ENCODE assay signal across 2 fruit fly cellular contexts in the genomic region with DNA sequence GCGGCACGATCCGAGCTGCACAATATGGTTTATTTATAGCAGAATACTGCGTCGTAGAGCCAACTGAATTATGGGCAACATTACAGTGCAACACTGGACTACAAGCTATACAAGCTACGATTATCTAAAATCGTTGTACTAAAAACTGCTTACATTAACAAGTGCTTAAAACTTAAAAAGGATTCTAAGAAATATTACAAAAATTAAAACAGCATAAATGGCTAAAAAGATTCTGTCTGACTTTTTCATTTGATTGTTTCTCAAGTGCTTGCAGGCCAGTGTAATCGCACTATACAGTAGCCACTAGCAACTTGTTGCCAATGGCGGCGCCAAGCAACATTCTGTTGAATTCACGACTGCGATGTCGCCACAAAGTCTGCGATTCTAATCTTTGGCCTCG.
TF ChIP-seq lines count a peak whose summit lies in the region.

No protein-coding gene starts in this region.

TF ChIP-seq in whole organism, embryonic, 481 proteins besides CTCF, POLR2A, EP300 and RAD21 (continued from another document and continues in another):
- peak; percentile 23 for TF ChIP-seq Jarid2 (GFP tag; optimal IDR thresholded peaks at IDR 0.05; lab: Kevin White, UChicago)
- peak; percentile 0 for TF ChIP-seq Sry-δ (GFP tag; optimal IDR thresholded peaks at IDR 0.05; lab: Kevin White, UChicago)
- TF ChIP-seq CG1792 (GFP tag; optimal IDR thresholded peaks at IDR 0.05; lab: Kevin White, UChicago) = peak; percentile 19
- peak; percentile 76 for TF ChIP-seq Spps (tag; optimal IDR thresholded peaks at IDR 0.05; lab: Kevin White, UChicago)
- TF ChIP-seq Doc3 (GFP tag; IDR thresholded peaks at IDR 0.05; lab: Robert Waterston, UW; ENCODE audit: partially characterized antibody) = no peak
- peak; percentile 41 for TF ChIP-seq Deaf1 (tag; optimal IDR thresholded peaks at IDR 0.05; lab: Kevin White, UChicago)
- peak; percentile 89 for TF ChIP-seq stc (GFP tag; IDR thresholded peaks at IDR 0.05; lab: Robert Waterston, UW)
- TF ChIP-seq zen (tag; optimal IDR thresholded peaks at IDR 0.05; lab: Kevin White, UChicago) = peak; percentile 34
- TF ChIP-seq Pdp1 (GFP tag; optimal IDR thresholded peaks at IDR 0.05; lab: Kevin White, UChicago) = peak; percentile 32 to 67
- TF ChIP-seq CG2116 (GFP tag; optimal IDR thresholded peaks at IDR 0.05; lab: Kevin White, UChicago) = peak; percentile 38
- peak; percentile 15 for TF ChIP-seq tup (GFP tag; optimal IDR thresholded peaks at IDR 0.05; lab: Kevin White, UChicago)
- TF ChIP-seq NC2α (GFP tag; optimal IDR thresholded peaks at IDR 0.05; lab: Kevin White, UChicago) = no peak
- TF ChIP-seq CG10267 (tag; optimal IDR thresholded peaks at IDR 0.05; lab: Kevin White, UChicago) = peak; percentile 73
- TF ChIP-seq CG11085 (GFP tag; IDR thresholded peaks at IDR 0.05; lab: Robert Waterston, UW) = peak; percentile 32; the same call in 1 of the 2 replicates
- TF ChIP-seq CG17359 (tag; optimal IDR thresholded peaks at IDR 0.05; lab: Kevin White, UChicago) = peak; percentile 82
- TF ChIP-seq pan (optimal IDR thresholded peaks at IDR 0.05; lab: Kevin White, UChicago) = no peak
- TF ChIP-seq pan (GFP tag; optimal IDR thresholded peaks at IDR 0.05 in 1 of 2, IDR thresholded peaks at IDR 0.05 in 1 of 2) = peak in 1 of 2 experiments; percentile 90
- TF ChIP-seq NK7.1 (GFP tag; optimal IDR thresholded peaks at IDR 0.05; lab: Kevin White, UChicago) = peak; percentile 37
- TF ChIP-seq CG10979 (tag; optimal IDR thresholded peaks at IDR 0.05; lab: Kevin White, UChicago) = peak; percentile 87
- TF ChIP-seq CG10654 (GFP tag; optimal IDR thresholded peaks at IDR 0.05; lab: Kevin White, UChicago) = peak; percentile 45
- no peak for TF ChIP-seq CG7745 (tag; optimal IDR thresholded peaks at IDR 0.05; lab: Kevin White, UChicago)
- TF ChIP-seq dmrt11E (tag; optimal IDR thresholded peaks at IDR 0.05; lab: Kevin White, UChicago) = peak; percentile 74
- TF ChIP-seq CG14860 (GFP tag; IDR thresholded peaks at IDR 0.05; lab: Robert Waterston, UW; ENCODE audit: partially characterized antibody) = no peak
- peak; percentile 66 for TF ChIP-seq CG8924 (tag; optimal IDR thresholded peaks at IDR 0.05; lab: Kevin White, UChicago)
- peak; percentile 74 for TF ChIP-seq grau (tag; optimal IDR thresholded peaks at IDR 0.05; lab: Kevin White, UChicago)
- peak; percentile 4 for TF ChIP-seq CG6654 (GFP tag; optimal IDR thresholded peaks at IDR 0.05; lab: Kevin White, UChicago)
- peak; percentile 72 for TF ChIP-seq CG3407 (GFP tag; optimal IDR thresholded peaks at IDR 0.05; lab: Kevin White, UChicago)
- peak; percentile 38 for TF ChIP-seq CG15011 (GFP tag; optimal IDR thresholded peaks at IDR 0.05; lab: Kevin White, UChicago)
- TF ChIP-seq vfl (GFP tag; optimal IDR thresholded peaks at IDR 0.05; lab: Kevin White, UChicago) = no peak
- peak; percentile 64 for TF ChIP-seq CG7556 (GFP tag; optimal IDR thresholded peaks at IDR 0.05; lab: Kevin White, UChicago)
- peak; percentile 82 for TF ChIP-seq E2f1 (GFP tag; IDR thresholded peaks at IDR 0.05; lab: Robert Waterston, UW)
- peak; percentile 71 for TF ChIP-seq CG4820 (GFP tag; optimal IDR thresholded peaks at IDR 0.05; lab: Kevin White, UChicago)
- no peak for TF ChIP-seq psq (GFP tag; optimal IDR thresholded peaks at IDR 0.05; lab: Kevin White, UChicago)
- peak; percentile 67; the same call in 1 of the 2 replicates for TF ChIP-seq E2f2 (GFP tag; IDR thresholded peaks at IDR 0.05; lab: Robert Waterston, UW)
- TF ChIP-seq CG9876 (GFP tag; optimal IDR thresholded peaks at IDR 0.05; lab: Kevin White, UChicago) = no peak
- peak; percentile 59 for TF ChIP-seq CG18476 (GFP tag; optimal IDR thresholded peaks at IDR 0.05; lab: Kevin White, UChicago)
- TF ChIP-seq ab (GFP tag; optimal IDR thresholded peaks at IDR 0.05; lab: Kevin White, UChicago) = no peak
- no peak for TF ChIP-seq CG4854 (GFP tag; optimal IDR thresholded peaks at IDR 0.05; lab: Kevin White, UChicago)
- peak; percentile 79 for TF ChIP-seq CG32767 (GFP tag; IDR thresholded peaks at IDR 0.05; lab: Robert Waterston, UW)
- TF ChIP-seq ewg (GFP tag; optimal IDR thresholded peaks at IDR 0.05; lab: Kevin White, UChicago) = peak; percentile 51
- no peak for TF ChIP-seq CG17612 (GFP tag; IDR thresholded peaks at IDR 0.05; lab: Robert Waterston, UW)
- TF ChIP-seq ranshi (GFP tag; IDR thresholded peaks at IDR 0.05; lab: Robert Waterston, UW) = peak; percentile 73
- TF ChIP-seq CG2875 (GFP tag; optimal IDR thresholded peaks at IDR 0.05; lab: Kevin White, UChicago) = peak; percentile 62
- TF ChIP-seq Dbx (GFP tag; IDR thresholded peaks at IDR 0.05; lab: Robert Waterston, UW) = 0 out of 3 replicates have a peak, but pooled peaks have one; percentile 5
- TF ChIP-seq Oli (tag; optimal IDR thresholded peaks at IDR 0.05; lab: Kevin White, UChicago) = peak; percentile 77
- no peak for TF ChIP-seq Trl (optimal IDR thresholded peaks at IDR 0.05; lab: Kevin White, UChicago)
- TF ChIP-seq Trl (GFP tag; optimal IDR thresholded peaks at IDR 0.05; lab: Kevin White, UChicago) = peak; percentile 49
- peak; percentile 94 for TF ChIP-seq Med (GFP tag; lab: Kevin White, UChicago)
- no peak for TF ChIP-seq CG12744 (GFP tag; optimal IDR thresholded peaks at IDR 0.05; lab: Kevin White, UChicago)
- TF ChIP-seq CG7928 (GFP tag; optimal IDR thresholded peaks at IDR 0.05; lab: Kevin White, UChicago) = no peak
- peak; percentile 30 for TF ChIP-seq CG17802 (tag; optimal IDR thresholded peaks at IDR 0.05; lab: Kevin White, UChicago)
- TF ChIP-seq gem (tag; optimal IDR thresholded peaks at IDR 0.05; lab: Kevin White, UChicago) = peak; percentile 86
- TF ChIP-seq CG31441 (GFP tag; IDR thresholded peaks at IDR 0.05; lab: Robert Waterston, UW) = peak; percentile 76
- peak; percentile 44 for TF ChIP-seq pb (GFP tag; optimal IDR thresholded peaks at IDR 0.05; lab: Kevin White, UChicago)
- no peak for TF ChIP-seq fru (optimal IDR thresholded peaks at IDR 0.05; lab: Kevin White, UChicago)
- peak; percentile 16 for TF ChIP-seq Ravus (GFP tag; IDR thresholded peaks at IDR 0.05; lab: Robert Waterston, UW)
- peak; percentile 68 for TF ChIP-seq Asciz (GFP tag; optimal IDR thresholded peaks at IDR 0.05; lab: Kevin White, UChicago)
- TF ChIP-seq CG12942 (GFP tag; optimal IDR thresholded peaks at IDR 0.05; lab: Kevin White, UChicago) = peak; percentile 44
- TF ChIP-seq sens (GFP tag; lab: Kevin White, UChicago) = peak; percentile 95
- peak; percentile 55; the same call in 1 of the 2 replicates for TF ChIP-seq ap (GFP tag; IDR thresholded peaks at IDR 0.05; lab: Robert Waterston, UW)
- TF ChIP-seq CG16779 (GFP tag; IDR thresholded peaks at IDR 0.05; lab: Robert Waterston, UW) = no peak
- TF ChIP-seq Atf6 (GFP tag; IDR thresholded peaks at IDR 0.05; lab: Robert Waterston, UW) = peak; percentile 76
- peak; percentile 85 for TF ChIP-seq unpg (GFP tag; optimal IDR thresholded peaks at IDR 0.05; lab: Kevin White, UChicago)
- TF ChIP-seq CG9817 (tag; optimal IDR thresholded peaks at IDR 0.05; lab: Kevin White, UChicago) = peak; percentile 42

TF ChIP-seq in whole organism, prepupa, 60 proteins besides CTCF, POLR2A, EP300 and RAD21 (continued from another document):
- TF ChIP-seq CG11902 (GFP tag; optimal IDR thresholded peaks at IDR 0.05; lab: Kevin White, UChicago) (peak; percentile 31), Ets21C (GFP tag; optimal IDR thresholded peaks at IDR 0.05; lab: Kevin White, UChicago) (peak; percentile 19), OdsH (GFP tag; optimal IDR thresholded peaks at IDR 0.05; lab: Kevin White, UChicago) (peak; percentile 89), fkh (GFP tag; optimal IDR thresholded peaks at IDR 0.05; lab: Kevin White, UChicago) (no peak), dac (GFP tag; optimal IDR thresholded peaks at IDR 0.05; lab: Kevin White, UChicago) (peak; percentile 71), CG11294 (GFP tag; IDR thresholded peaks at IDR 0.05; lab: Robert Waterston, UW) (peak; percentile 92), pdm3 (GFP tag; optimal IDR thresholded peaks at IDR 0.05; lab: Kevin White, UChicago) (peak; percentile 88), acj6 (GFP tag; optimal IDR thresholded peaks at IDR 0.05; lab: Kevin White, UChicago) (peak; percentile 86), CG10631 (GFP tag; optimal IDR thresholded peaks at IDR 0.05; lab: Kevin White, UChicago) (peak; percentile 90), CG6854 (GFP tag; optimal IDR thresholded peaks at IDR 0.05; lab: Kevin White, UChicago) (no peak), dsx (GFP tag; optimal IDR thresholded peaks at IDR 0.05; lab: Kevin White, UChicago; ENCODE audit: poor library complexity, severe bottlenecking) (peak; percentile 92), CG3032 (tag; optimal IDR thresholded peaks at IDR 0.05; lab: Kevin White, UChicago) (peak; percentile 89), CG6163 (GFP tag; IDR thresholded peaks at IDR 0.05; lab: Robert Waterston, UW) (peak; percentile 95), ss (GFP tag; optimal IDR thresholded peaks at IDR 0.05; lab: Kevin White, UChicago) (peak; percentile 79 to 85), CG7368 (GFP tag; optimal IDR thresholded peaks at IDR 0.05; lab: Kevin White, UChicago) (peak; percentile 76), eg (GFP tag; IDR thresholded peaks at IDR 0.05; lab: Robert Waterston, UW) (peak; percentile 96), CG6792 (GFP tag; optimal IDR thresholded peaks at IDR 0.05; lab: Kevin White, UChicago) (peak; percentile 80), Sox15 (GFP tag; optimal IDR thresholded peaks at IDR 0.05; lab: Kevin White, UChicago) (peak; percentile 56), achi (GFP tag; optimal IDR thresholded peaks at IDR 0.05; lab: Kevin White, UChicago) (peak; percentile 84), CG6276 (GFP tag; optimal IDR thresholded peaks at IDR 0.05; lab: Kevin White, UChicago) (peak; percentile 84), lz (GFP tag; optimal IDR thresholded peaks at IDR 0.05; lab: Kevin White, UChicago) (peak; percentile 67), Eip75B (GFP tag; optimal IDR thresholded peaks at IDR 0.05; lab: Kevin White, UChicago) (peak; percentile 84), CG8632 (GFP tag; optimal IDR thresholded peaks at IDR 0.05; lab: Kevin White, UChicago) (peak; percentile 66), CG1621 (tag; optimal IDR thresholded peaks at IDR 0.05; lab: Kevin White, UChicago) (peak; percentile 87), CG32006 (GFP tag; optimal IDR thresholded peaks at IDR 0.05; lab: Kevin White, UChicago) (peak; percentile 88), salr (GFP tag; optimal IDR thresholded peaks at IDR 0.05; lab: Kevin White, UChicago) (peak; percentile 79 to 86), topi (GFP tag; optimal IDR thresholded peaks at IDR 0.05; lab: Kevin White, UChicago) (peak; percentile 64), Ets96B (tag; optimal IDR thresholded peaks at IDR 0.05; lab: Kevin White, UChicago) (peak; percentile 93), CG8319 (GFP tag; optimal IDR thresholded peaks at IDR 0.05; lab: Kevin White, UChicago) (peak; percentile 60), Hr38 (GFP tag; optimal IDR thresholded peaks at IDR 0.05; lab: Kevin White, UChicago) (no peak), fd85E (GFP tag; optimal IDR thresholded peaks at IDR 0.05; lab: Kevin White, UChicago) (peak; percentile 15), CG8119 (GFP tag; IDR thresholded peaks at IDR 0.05; lab: Robert Waterston, UW) (peak; percentile 94), cyc (GFP tag; optimal IDR thresholded peaks at IDR 0.05; lab: Kevin White, UChicago) (peak; percentile 44), Blimp-1 (GFP tag; optimal IDR thresholded peaks at IDR 0.05; lab: Kevin White, UChicago) (no peak), Smox (GFP tag; optimal IDR thresholded peaks at IDR 0.05; lab: Kevin White, UChicago) (peak; percentile 44), Lpt (GFP tag; optimal IDR thresholded peaks at IDR 0.05; lab: Kevin White, UChicago) (peak; percentile 88), CG16779 (tag; optimal IDR thresholded peaks at IDR 0.05; lab: Kevin White, UChicago) (peak; percentile 52)
